Worm (Caenorhabditis elegans): ENCODE results near the gene rps-1.

The rps-1 gene

ce11 chrIII:4470793-4471192 is 4.9 kb upstream of the rps-1 start:
- TF ChIP-seq nhr-10 (tag; optimal IDR thresholded peaks at IDR 0.05): no peak
- peak; percentile 59 for TF ChIP-seq fos-1 (tag; optimal IDR thresholded peaks at IDR 0.05)
- peak; percentile 55 for TF ChIP-seq F13H6.1 (tag; optimal IDR thresholded peaks at IDR 0.05)
- TF ChIP-seq unc-62 (GFP tag; optimal IDR thresholded peaks at IDR 0.05): no peak
- no peak for TF ChIP-seq nhr-11 (tag; optimal IDR thresholded peaks at IDR 0.05)
- TF ChIP-seq R02D3.7 (tag; optimal IDR thresholded peaks at IDR 0.05): no peak
- no peak for TF ChIP-seq snpc-4 (tag; optimal IDR thresholded peaks at IDR 0.05)
- no peak for TF ChIP-seq nhr-23 (tag; optimal IDR thresholded peaks at IDR 0.05)
- TF ChIP-seq ztf-11 (tag; optimal IDR thresholded peaks at IDR 0.05): no peak
- no peak for TF ChIP-seq nhr-12 (tag; optimal IDR thresholded peaks at IDR 0.05)
- peak; percentile 44 for TF ChIP-seq C34F6.9 (tag; optimal IDR thresholded peaks at IDR 0.05)
- no peak for TF ChIP-seq elt-1 (tag; optimal IDR thresholded peaks at IDR 0.05)
- peak; percentile 74 for TF ChIP-seq nhr-21 (tag; optimal IDR thresholded peaks at IDR 0.05)
- TF ChIP-seq nhr-25 (tag; optimal IDR thresholded peaks at IDR 0.05): peak; percentile 30
- peak; percentile 63 for TF ChIP-seq Y55F3AM.14 (GFP tag; optimal IDR thresholded peaks at IDR 0.05)
- peak; percentile 61 to 78 for TF ChIP-seq lsy-2 (tag; optimal IDR thresholded peaks at IDR 0.05)
- TF ChIP-seq ztf-4 (tag; optimal IDR thresholded peaks at IDR 0.05): peak; percentile 2
- peak; percentile 73 for TF ChIP-seq nhr-129 (tag; optimal IDR thresholded peaks at IDR 0.05)
- no peak for TF ChIP-seq nhr-237 (tag; optimal IDR thresholded peaks at IDR 0.05)
- peak; percentile 4 for TF ChIP-seq blmp-1 (tag; optimal IDR thresholded peaks at IDR 0.05; ENCODE audit: insufficient read depth)
- no peak for TF ChIP-seq ztf-1 (GFP tag; conservative IDR thresholded peaks at IDR 0.05)
- no peak for TF ChIP-seq alr-1 (tag; optimal IDR thresholded peaks at IDR 0.05)
- no peak for TF ChIP-seq egl-27 (tag; optimal IDR thresholded peaks at IDR 0.05)
- no peak for TF ChIP-seq nhr-77 (tag; optimal IDR thresholded peaks at IDR 0.05)
- TF ChIP-seq zag-1 (tag; optimal IDR thresholded peaks at IDR 0.05): no peak
- TF ChIP-seq lin-13 (GFP tag; optimal IDR thresholded peaks at IDR 0.05): peak; percentile 56
- TF ChIP-seq nhr-6 (tag; optimal IDR thresholded peaks at IDR 0.05): no peak
- no peak for TF ChIP-seq ceh-82 (tag; optimal IDR thresholded peaks at IDR 0.05)
- no peak for TF ChIP-seq unc-39 (tag; optimal IDR thresholded peaks at IDR 0.05)
- TF ChIP-seq crh-2 (tag; optimal IDR thresholded peaks at IDR 0.05): peak; percentile 61
- no peak for TF ChIP-seq mdl-1 (tag; optimal IDR thresholded peaks at IDR 0.05)
- TF ChIP-seq gmeb-1 (tag; optimal IDR thresholded peaks at IDR 0.05): peak; percentile 50
- TF ChIP-seq sma-9 (GFP tag; optimal IDR thresholded peaks at IDR 0.05): peak; percentile 55
- no peak for TF ChIP-seq sma-9 (tag; optimal IDR thresholded peaks at IDR 0.05)
- peak; percentile 52 for TF ChIP-seq unc-55 (GFP tag; optimal IDR thresholded peaks at IDR 0.05)
- TF ChIP-seq lin-11 (tag; optimal IDR thresholded peaks at IDR 0.05): peak; percentile 35
- no peak for TF ChIP-seq ZK546.5 (tag; optimal IDR thresholded peaks at IDR 0.05)
- no peak for TF ChIP-seq dmd-4 (tag; optimal IDR thresholded peaks at IDR 0.05)
- TF ChIP-seq sma-3 (GFP tag; optimal IDR thresholded peaks at IDR 0.05): peak; percentile 63
- no peak for TF ChIP-seq lin-39 (tag; optimal IDR thresholded peaks at IDR 0.05)
- peak; percentile 45 for TF ChIP-seq sem-4 (tag; optimal IDR thresholded peaks at IDR 0.05)
- TF ChIP-seq elt-3 (tag; optimal IDR thresholded peaks at IDR 0.05): no peak
- no peak for TF ChIP-seq peb-1 (tag; optimal IDR thresholded peaks at IDR 0.05)
- TF ChIP-seq mab-5 (tag; optimal IDR thresholded peaks at IDR 0.05): no peak
- no peak for TF ChIP-seq aly-2 (tag; optimal IDR thresholded peaks at IDR 0.05)
- no peak for TF ChIP-seq mbf-1 (tag; optimal IDR thresholded peaks at IDR 0.05)
- no peak for TF ChIP-seq ceh-16 (tag; optimal IDR thresholded peaks at IDR 0.05)
- no peak for TF ChIP-seq skn-1 (tag; optimal IDR thresholded peaks at IDR 0.05)
- TF ChIP-seq ama-1 (optimal IDR thresholded peaks at IDR 0.05): no peak
